Fruit fly (Drosophila melanogaster): ENCODE data around the gene Rcd-1.

The Rcd-1 gene

DNA sequence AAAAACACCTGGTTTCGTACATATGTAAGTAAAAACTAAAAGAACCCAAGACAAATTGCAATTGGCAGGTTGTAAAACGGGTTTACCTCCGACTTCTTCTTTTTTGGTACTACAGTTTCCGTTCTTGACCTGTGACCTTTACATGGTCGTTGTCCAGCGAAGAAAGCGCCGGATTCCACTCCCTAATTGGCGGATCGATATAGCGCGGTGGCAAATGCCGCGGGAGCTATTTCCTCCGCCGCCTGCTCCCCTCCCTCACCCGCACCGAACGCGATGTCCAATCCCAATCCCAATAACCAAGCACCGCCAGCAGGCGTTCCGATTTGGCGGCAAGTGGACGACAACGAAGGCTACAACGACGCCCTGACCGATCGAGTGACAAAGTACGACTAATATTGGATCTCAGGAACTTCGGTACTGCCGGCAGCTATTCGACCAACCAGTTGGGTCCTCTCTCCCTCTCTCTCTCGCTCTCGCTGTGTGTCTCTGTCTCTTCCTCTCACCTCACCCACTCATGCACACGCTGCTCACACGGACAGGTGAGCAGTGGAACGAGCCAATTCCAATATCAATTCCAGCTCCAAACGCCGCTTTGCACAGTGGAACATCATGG lies 24.1 kb downstream of the Rcd-1 start (continued):
- TF ChIP-seq Hr39 (optimal IDR thresholded peaks at IDR 0.05) (no peak), lilli (GFP tag; optimal IDR thresholded peaks at IDR 0.05) (no peak), Mrtf (GFP tag; IDR thresholded peaks at IDR 0.05) (no peak), ci (GFP tag; IDR thresholded peaks at IDR 0.05) (peak; percentile 58; the same call in 2 of the 3 replicates), CG30020 (tag; optimal IDR thresholded peaks at IDR 0.05) (no peak), ttk (GFP tag; IDR thresholded peaks at IDR 0.05) (no peak), CG18262 (tag; optimal IDR thresholded peaks at IDR 0.05) (no peak), Hmx (GFP tag; optimal IDR thresholded peaks at IDR 0.05) (no peak), CG10959 (GFP tag; IDR thresholded peaks at IDR 0.05) (no peak), dmrt11E (tag; optimal IDR thresholded peaks at IDR 0.05) (no peak), Trl (optimal IDR thresholded peaks at IDR 0.05) (peak; percentile 74 to 83), Trl (GFP tag; optimal IDR thresholded peaks at IDR 0.05) (no peak), crol (GFP tag; IDR thresholded peaks at IDR 0.05) (peak; percentile 81), br (optimal IDR thresholded peaks at IDR 0.05) (no peak), bigmax (GFP tag; optimal IDR thresholded peaks at IDR 0.05) (no peak), Dfd (GFP tag; optimal IDR thresholded peaks at IDR 0.05) (no peak), chm (GFP tag; IDR thresholded peaks at IDR 0.05) (peak; percentile 82; the same call in 1 of the 2 replicates), org-1 (GFP tag; optimal IDR thresholded peaks at IDR 0.05) (no peak), ind (GFP tag; optimal IDR thresholded peaks at IDR 0.05) (no peak), Usf (GFP tag; optimal IDR thresholded peaks at IDR 0.05) (no peak), CG17912 (GFP tag; optimal IDR thresholded peaks at IDR 0.05) (no peak), CG3065 (GFP tag; optimal IDR thresholded peaks at IDR 0.05) (no peak), MESR4 (GFP tag; optimal IDR thresholded peaks at IDR 0.05) (no peak), CG8924 (tag; optimal IDR thresholded peaks at IDR 0.05) (no peak), onecut (GFP tag; IDR thresholded peaks at IDR 0.05) (0 out of 2 replicates have a peak, but pooled peaks have one; percentile 9), mam (GFP tag; optimal IDR thresholded peaks at IDR 0.05) (no peak), YL-1 (GFP tag; optimal IDR thresholded peaks at IDR 0.05) (no peak), Poxn (GFP tag; IDR thresholded peaks at IDR 0.05) (no peak), CG6791 (GFP tag; IDR thresholded peaks at IDR 0.05; ENCODE audit: partially characterized antibody) (peak; percentile 47; the same call in 1 of the 3 replicates), CG13123 (GFP tag; optimal IDR thresholded peaks at IDR 0.05) (no peak), Dbx (GFP tag; IDR thresholded peaks at IDR 0.05) (0 out of 3 replicates have a peak, but pooled peaks have one; percentile 29), CG10209 (GFP tag; optimal IDR thresholded peaks at IDR 0.05) (no peak), aop (GFP tag; IDR thresholded peaks at IDR 0.05) (no peak), CG6175 (GFP tag; IDR thresholded peaks at IDR 0.05) (peak; percentile 48; the same call in 1 of the 3 replicates), Dad (GFP tag; optimal IDR thresholded peaks at IDR 0.05) (no peak), NFAT (GFP tag; IDR thresholded peaks at IDR 0.05) (peak; percentile 35; the same call in 1 of the 2 replicates), nerfin-2 (GFP tag; IDR thresholded peaks at IDR 0.05; ENCODE audit: partially characterized antibody) (no peak), D (optimal IDR thresholded peaks at IDR 0.05) (no peak), D (GFP tag; optimal IDR thresholded peaks at IDR 0.05) (no peak), odd (GFP tag; optimal IDR thresholded peaks at IDR 0.05) (no peak), D19A (tag; optimal IDR thresholded peaks at IDR 0.05) (no peak), CG11085 (GFP tag; IDR thresholded peaks at IDR 0.05) (no peak), CG10979 (tag; optimal IDR thresholded peaks at IDR 0.05) (no peak), CG10321 (GFP tag; IDR thresholded peaks at IDR 0.05) (no peak), nom (GFP tag; optimal IDR thresholded peaks at IDR 0.05) (peak; percentile 29), insv (GFP tag; optimal IDR thresholded peaks at IDR 0.05) (no peak), E2f2 (GFP tag; IDR thresholded peaks at IDR 0.05) (peak; percentile 27; the same call in 1 of the 2 replicates), Ptx1 (GFP tag; IDR thresholded peaks at IDR 0.05) (no peak), abd-A (tag; optimal IDR thresholded peaks at IDR 0.05) (no peak), Bgb (GFP tag; IDR thresholded peaks at IDR 0.05; ENCODE audit: partially characterized antibody) (peak; percentile 32; the same call in 1 of the 2 replicates), B-H1 (GFP tag; IDR thresholded peaks at IDR 0.05) (no peak), so (GFP tag; IDR thresholded peaks at IDR 0.05) (no peak), HmgZ (tag; optimal IDR thresholded peaks at IDR 0.05) (peak; percentile 3)

All from whole organism, embryonic.